Fruit fly (Drosophila melanogaster) whole organism: ENCODE measurements around the gene PolD3.

ENCODE experiments used
- Dll ChIP-seq: fragments of >200 bp; optimal IDR thresholded peaks from 2 replicates; lab custom pipeline; 2017
- pan ChIP-seq: fragments of >200 bp; optimal IDR thresholded peaks from 2 replicates; lab custom pipeline; 2017

DNA sequence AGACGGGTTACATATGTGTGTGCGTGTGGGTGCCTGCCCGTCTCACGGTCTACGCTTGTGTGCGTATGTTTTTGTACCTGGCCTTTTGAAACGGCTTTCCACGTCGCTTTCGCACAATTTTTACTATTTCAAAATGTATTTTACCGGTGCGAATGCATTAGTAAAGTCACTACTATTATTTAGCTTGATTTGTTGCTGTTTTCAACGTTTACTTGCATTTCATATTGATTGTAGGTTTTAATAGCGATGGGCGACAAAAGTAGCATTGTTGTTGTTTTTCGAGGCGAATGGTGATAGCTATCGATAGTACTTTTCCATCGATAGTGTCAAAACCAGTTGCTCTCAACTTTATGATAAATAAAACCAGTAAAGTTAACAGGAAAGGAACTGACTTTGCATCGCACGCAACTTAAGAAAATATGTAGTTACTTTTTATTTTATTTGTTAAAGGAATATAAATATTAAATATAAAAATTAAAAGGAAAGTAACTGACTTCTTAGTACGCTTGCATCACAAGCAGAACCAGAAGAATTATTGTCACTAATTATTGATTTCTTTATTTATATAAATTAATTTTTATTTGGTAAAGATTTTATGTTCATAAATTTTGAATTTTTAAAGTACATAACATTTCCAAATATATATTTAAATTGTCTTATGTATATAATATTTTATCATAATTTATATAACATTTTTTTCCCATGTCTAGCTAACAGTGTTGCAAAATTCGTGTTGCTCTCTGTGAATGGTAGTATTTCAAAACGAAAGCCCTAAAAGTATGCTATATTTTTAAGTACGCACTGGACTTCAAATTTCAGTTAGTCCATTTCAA, 15.9 kb upstream of the PolD3 start, which contains the start of gene Cul3:
- TF ChIP-seq Dll (lab: Kevin White, UChicago) (no peak), pan (lab: Kevin White, UChicago) (no peak)
